Worm (Caenorhabditis elegans) whole organism, L1 larva: Measurements from ENCODE around the gene F53G2.3.

Experiments
- C16A3.4 ChIP-seq: fragments of 150-350 bp; optimal IDR thresholded peaks from 2 replicates; lab custom pipeline; 2014; ENCODE audit warnings: missing biosample characterization, missing genetic modification characterization
- C34B4.2 ChIP-seq: sonication (generic microtip); optimal IDR thresholded peaks from 2 replicates; lab custom pipeline; 2017; ENCODE audit warnings: mild to moderate bottlenecking, missing genetic modification characterization, missing compliant biosample characterization
- F16B12.6 ChIP-seq: fragments of 150-350 bp; optimal IDR thresholded peaks from 2 replicates; lab custom pipeline; 2014; ENCODE audit warnings: missing biosample characterization, missing genetic modification characterization
- alr-1 ChIP-seq: fragments of 200-800 bp; sonication (Bioruptor generic); optimal IDR thresholded peaks from 2 replicates; lab custom pipeline; 2018; ENCODE audit warnings: borderline replicate concordance, mild to moderate bottlenecking, missing genetic modification characterization, missing compliant biosample characterization
- aly-2 ChIP-seq: fragments of 150-350 bp; optimal IDR thresholded peaks from 2 replicates; lab custom pipeline; 2014; ENCODE audit warnings: missing biosample characterization, missing genetic modification characterization
- ama-1 ChIP-seq: fragments of 150-350 bp; optimal IDR thresholded peaks from 2 replicates; lab custom pipeline; 2014
- blmp-1 ChIP-seq: fragments of 150-350 bp; optimal IDR thresholded peaks from 2 replicates; lab custom pipeline; 2014; ENCODE audit warnings: missing biosample characterization, missing genetic modification characterization
- ceh-82 ChIP-seq, 3 experiments: fragments of 150-350 bp in 1 of 3; sonication (generic microtip) in 2 of 3; optimal IDR thresholded peaks; 2 replicates each; lab custom pipeline; 2014 to 2017; ENCODE audit warnings: missing biosample characterization in 3 of 3, missing genetic modification characterization in 3 of 3
- ceh-88 ChIP-seq: fragments of 200-800 bp; sonication (Bioruptor generic); IDR thresholded peaks from 2 replicates; pipeline ENCODE4 v1.3.6; 2022; ENCODE audit warnings: missing genetic modification characterization, missing compliant biosample characterization
- efl-1 ChIP-seq, 4 experiments: fragments of 150-350 bp; optimal IDR thresholded peaks in 3 of 4; peaks in 1 of 4; 1 replicate in 1 of 4; 2 replicates in 3 of 4; lab custom pipeline; 2014; ENCODE audit warnings: missing biosample characterization in 2 of 4, missing genetic modification characterization in 2 of 4, missing genetic modification reagents in 2 of 4
- egl-27 ChIP-seq, 2 experiments: fragments of 150-350 bp in 1 of 2; sonication (generic microtip); optimal IDR thresholded peaks; 3 replicates each; lab custom pipeline; 2017 to 2018; ENCODE audit warnings: missing biosample characterization in 2 of 2, missing genetic modification characterization in 2 of 2, missing genetic modification reagents in 2 of 2
- elt-2 ChIP-seq: sonication (generic microtip); optimal IDR thresholded peaks from 2 replicates; lab custom pipeline; 2016; ENCODE audit warnings: missing genetic modification characterization, mild to moderate bottlenecking, inconsistent platforms, missing compliant biosample characterization, missing genetic modification reagents
- elt-3 ChIP-seq, 6 experiments: fragments of 150-350 bp in 1 of 6; sonication (generic microtip); optimal IDR thresholded peaks; 2 replicates each; lab custom pipeline; 2017 to 2018; ENCODE audit warnings: missing biosample characterization in 6 of 6, missing genetic modification characterization in 6 of 6, inconsistent platforms in 1 of 6
- fkh-10 ChIP-seq: sonication (generic microtip); optimal IDR thresholded peaks from 2 replicates; lab custom pipeline; 2017; ENCODE audit warnings: missing biosample characterization, missing genetic modification reagents, missing genetic modification characterization
- fkh-4 ChIP-seq: sonication (generic microtip); optimal IDR thresholded peaks from 2 replicates; lab custom pipeline; 2016; ENCODE audit warnings: missing compliant biosample characterization, missing genetic modification characterization, borderline replicate concordance
- hpl-2 ChIP-seq: fragments of 150-350 bp; optimal IDR thresholded peaks from 2 replicates; lab custom pipeline; 2014; ENCODE audit warnings: missing biosample characterization, missing genetic modification reagents, missing genetic modification characterization
- isw-1 ChIP-seq: fragments of 200-800 bp; sonication (Bioruptor generic); IDR thresholded peaks from 2 replicates; pipeline ENCODE4 v1.3.6; 2022; ENCODE audit warnings: missing genetic modification characterization, missing compliant biosample characterization
- jun-1 ChIP-seq: fragments of 150-350 bp; optimal IDR thresholded peaks from 2 replicates; lab custom pipeline; 2014; ENCODE audit warnings: missing biosample characterization, missing genetic modification reagents, missing genetic modification characterization
- lin-13 ChIP-seq: fragments of 150-350 bp; optimal IDR thresholded peaks from 2 replicates; lab custom pipeline; 2014; ENCODE audit warnings: missing biosample characterization, missing genetic modification reagents, missing genetic modification characterization
- lin-14 ChIP-seq: fragments of 200-800 bp; sonication (Bioruptor generic); optimal IDR thresholded peaks from 2 replicates; lab custom pipeline; 2018; ENCODE audit warnings: mild to moderate bottlenecking, missing genetic modification characterization, moderate library complexity, missing compliant biosample characterization
- lsy-2 ChIP-seq, 2 experiments: fragments of 150-350 bp; optimal IDR thresholded peaks; 2 replicates each; lab custom pipeline; 2014; ENCODE audit warnings: missing biosample characterization in 2 of 2, missing genetic modification characterization in 2 of 2
- mab-9 ChIP-seq: fragments of 200-800 bp; sonication (Bioruptor generic); IDR thresholded peaks from 2 replicates; pipeline ENCODE4 v1.3.6; 2022; ENCODE audit warnings: missing genetic modification reagents, missing genetic modification characterization, missing compliant biosample characterization
- nhr-19 ChIP-seq: fragments of 200-800 bp; sonication (Bioruptor generic); conservative IDR thresholded peaks from 2 replicates; pipeline ENCODE4 v1.3.6; 2022; ENCODE audit warnings: missing genetic modification characterization, missing compliant biosample characterization
- nhr-20 ChIP-seq: sonication (generic microtip); optimal IDR thresholded peaks from 2 replicates; lab custom pipeline; 2016; ENCODE audit warnings: mild to moderate bottlenecking, missing genetic modification characterization, missing compliant biosample characterization
- nhr-47 ChIP-seq: sonication (generic microtip); optimal IDR thresholded peaks from 2 replicates; lab custom pipeline; 2016; ENCODE audit warnings: mild to moderate bottlenecking, missing genetic modification characterization, moderate library complexity, missing compliant biosample characterization
- nhr-71 ChIP-seq: sonication (generic microtip); optimal IDR thresholded peaks from 2 replicates; lab custom pipeline; 2016; ENCODE audit warnings: mild to moderate bottlenecking, missing genetic modification characterization, moderate library complexity, missing compliant biosample characterization
- nhr-90 ChIP-seq: sonication (generic microtip); optimal IDR thresholded peaks from 2 replicates; lab custom pipeline; 2016; ENCODE audit warnings: mild to moderate bottlenecking, missing genetic modification characterization, missing compliant biosample characterization; ENCODE audit not compliant: poor library complexity
- pag-3 ChIP-seq: sonication (generic microtip); optimal IDR thresholded peaks from 2 replicates; lab custom pipeline; 2017; ENCODE audit warnings: missing genetic modification characterization, mild to moderate bottlenecking, missing compliant biosample characterization, antibody characterized with exemption, borderline replicate concordance; ENCODE audit not compliant: insufficient read depth
- pqm-1 ChIP-seq: sonication (generic microtip); optimal IDR thresholded peaks from 3 replicates; lab custom pipeline; 2017; ENCODE audit warnings: missing biosample characterization, missing genetic modification characterization
- rnt-1 ChIP-seq: sonication (generic microtip); optimal IDR thresholded peaks from 2 replicates; lab custom pipeline; 2016; ENCODE audit warnings: mild to moderate bottlenecking, missing genetic modification characterization, moderate library complexity, missing compliant biosample characterization
- skn-1 ChIP-seq: fragments of 150-350 bp; optimal IDR thresholded peaks from 2 replicates; lab custom pipeline; 2014; ENCODE audit warnings: missing biosample characterization, missing genetic modification characterization
- snu-23 ChIP-seq: sonication (generic microtip); optimal IDR thresholded peaks from 2 replicates; lab custom pipeline; 2016; ENCODE audit warnings: missing genetic modification characterization, missing compliant biosample characterization
- sup-37 ChIP-seq: fragments of 200-800 bp; sonication (Bioruptor generic); optimal IDR thresholded peaks from 2 replicates; lab custom pipeline; 2018; ENCODE audit warnings: mild to moderate bottlenecking, missing genetic modification characterization, missing compliant biosample characterization
- tbx-2 ChIP-seq: sonication (generic microtip); optimal IDR thresholded peaks from 2 replicates; lab custom pipeline; 2016; ENCODE audit warnings: missing genetic modification characterization, missing compliant biosample characterization
- unc-86 ChIP-seq: sonication (generic microtip); optimal IDR thresholded peaks from 2 replicates; lab custom pipeline; 2016; ENCODE audit warnings: missing genetic modification characterization, missing compliant biosample characterization

The F53G2.3 gene

DNA sequence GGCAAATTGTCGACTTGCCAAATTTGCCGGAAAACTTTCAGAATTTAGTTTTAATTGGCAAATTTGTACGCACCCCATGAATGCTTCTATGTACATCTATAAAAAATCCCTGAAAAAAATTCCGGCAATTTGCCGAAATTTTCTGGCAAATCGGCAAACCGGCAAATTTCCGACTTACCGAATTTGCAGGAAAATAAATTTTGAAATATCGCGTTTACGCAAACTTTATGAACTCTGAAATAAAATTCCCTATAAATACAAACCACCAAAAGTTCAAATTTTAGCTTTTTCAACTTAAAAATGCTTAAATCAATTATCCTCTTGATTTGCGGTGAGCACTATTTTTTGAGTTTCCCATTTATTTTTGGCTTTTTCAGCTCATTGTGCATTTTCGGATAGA, at the start of gene F53G2.3:
TSS of gene F53G2.3 (plus strand) at position 301 of the 400 bp plus-strand sequence.
- no peak for TF ChIP-seq ceh-88 (GFP tag; lab: Robert Waterston, UW)
- TF ChIP-seq tbx-2: no peak
- TF ChIP-seq aly-2 (tag; lab: Kevin White, UChicago): no peak
- no peak for TF ChIP-seq ama-1 (lab: Kevin White, UChicago)
- no peak for TF ChIP-seq C34B4.2
- TF ChIP-seq F16B12.6: no peak
- TF ChIP-seq lin-14: no peak
- TF ChIP-seq elt-3 (tag; optimal IDR thresholded peaks at IDR 0.05; lab: Kevin White, UChicago): no peak
- no peak for TF ChIP-seq unc-86 (tag; lab: Kevin White, UChicago)
- TF ChIP-seq C16A3.4: no peak
- TF ChIP-seq fkh-10: no peak
- no peak for TF ChIP-seq mab-9
- no peak for TF ChIP-seq nhr-19 (GFP tag; lab: Robert Waterston, UW)
- TF ChIP-seq pqm-1 (tag; lab: Kevin White, UChicago): no peak
- TF ChIP-seq egl-27 (tag; optimal IDR thresholded peaks at IDR 0.05; lab: Kevin White, UChicago): no peak
- no peak for TF ChIP-seq snu-23 (GFP tag; lab: Kevin White, UChicago)

DNA sequence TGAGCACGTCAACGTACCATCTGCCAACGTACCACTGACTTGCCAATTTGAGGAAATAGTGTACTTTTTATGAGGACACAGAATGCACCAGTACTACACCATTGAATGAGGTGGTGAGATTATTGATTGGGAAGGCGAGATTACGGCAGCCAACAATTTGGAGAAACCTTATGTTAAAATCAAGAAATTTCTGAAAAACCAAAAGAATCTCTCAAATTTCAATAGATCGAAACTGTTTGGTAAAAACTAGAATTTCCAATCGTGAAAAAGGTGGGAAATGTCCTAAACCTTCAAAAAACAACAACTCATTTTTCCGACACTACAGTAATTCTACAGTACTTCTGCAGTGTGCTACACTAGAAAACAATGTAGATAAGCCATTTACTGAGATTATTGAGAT, 48.2 kb upstream of the F53G2.3 start, which contains the start of gene ceh-86:
TSS of gene ceh-86 (minus strand) at position 101 of the 400 bp plus-strand sequence.
- TF ChIP-seq C34B4.2 (no peak), nhr-20 (tag; lab: Kevin White, UChicago) (no peak), ceh-82 (tag; optimal IDR thresholded peaks at IDR 0.05; lab: Kevin White, UChicago) (no peak), nhr-71 (no peak), nhr-19 (GFP tag; lab: Robert Waterston, UW) (no peak), alr-1 (tag; lab: Kevin White, UChicago) (no peak), fkh-4 (tag; lab: Kevin White, UChicago) (no peak), pag-3 (tag; lab: Kevin White, UChicago) (no peak)

DNA sequence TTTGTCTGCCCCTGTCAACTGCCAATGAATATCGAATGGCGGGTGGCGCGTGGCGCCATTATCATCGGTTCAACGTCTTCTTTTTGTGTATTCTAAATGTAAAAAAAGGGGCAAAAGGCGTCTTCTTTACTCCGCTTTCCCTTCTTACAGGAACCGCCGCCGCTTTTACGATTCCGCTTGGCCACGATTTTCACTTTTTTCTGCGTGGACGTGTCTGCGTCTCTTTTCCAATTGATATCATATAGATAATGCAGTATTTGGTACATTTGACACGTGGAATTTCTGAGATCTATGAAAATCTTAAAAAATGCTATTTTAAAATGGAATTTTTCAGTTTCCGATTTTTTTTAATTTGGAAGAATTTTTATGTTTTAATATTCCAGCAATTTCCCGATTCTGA, 44.6 kb upstream of the F53G2.3 start:
- TF ChIP-seq nhr-47 (tag; lab: Kevin White, UChicago) (no peak), blmp-1 (tag; lab: Kevin White, UChicago) (peak; percentile 97), nhr-20 (tag; lab: Kevin White, UChicago) (no peak), nhr-19 (GFP tag; lab: Robert Waterston, UW) (no peak), elt-3 (tag; optimal IDR thresholded peaks at IDR 0.05; lab: Kevin White, UChicago) (peak in 2 of 6 experiments; percentile 21 to 29), jun-1 (tag; lab: Kevin White, UChicago) (no peak), efl-1 (optimal IDR thresholded peaks at IDR 0.05; lab: Kevin White, UChicago) (no peak), efl-1 (GFP tag; optimal IDR thresholded peaks at IDR 0.05 in 1 of 2; lab: Kevin White, UChicago) (peak in 1 of 2 experiments; percentile 40)
- TF ChIP-seq, all 84 proteins: peak for 3

DNA sequence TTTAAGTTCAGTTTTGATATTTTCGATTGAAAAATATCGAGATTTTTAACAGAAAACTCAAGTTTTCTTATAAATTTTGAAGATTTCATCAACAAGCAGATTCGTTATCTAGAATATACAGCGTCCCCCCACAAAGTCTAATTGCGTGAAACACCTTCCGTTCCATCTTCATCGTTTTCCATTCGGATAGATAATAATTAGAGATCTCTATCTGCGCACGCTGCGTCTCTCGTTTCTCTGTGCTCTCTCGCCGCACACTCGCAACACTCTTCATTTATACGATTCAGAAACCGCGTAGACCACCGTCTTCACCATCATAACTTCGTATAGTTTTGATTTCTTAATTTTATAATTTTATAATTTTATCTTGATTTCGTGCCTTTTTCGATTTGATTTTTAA, 43.4 kb upstream of the F53G2.3 start:
- TF ChIP-seq nhr-90 (tag; lab: Kevin White, UChicago) (peak; percentile 11), sup-37 (GFP tag; lab: Kevin White, UChicago) (no peak), rnt-1 (tag; lab: Kevin White, UChicago) (peak; percentile 42), elt-3 (tag; optimal IDR thresholded peaks at IDR 0.05; lab: Kevin White, UChicago) (peak in 1 of 6 experiments; percentile 25), lsy-2 (tag; optimal IDR thresholded peaks at IDR 0.05; lab: Kevin White, UChicago) (no peak), nhr-71 (no peak), C34B4.2 (no peak), isw-1 (GFP tag; lab: Robert Waterston, UW) (no peak), skn-1 (tag; lab: Kevin White, UChicago) (no peak), lin-14 (peak; percentile 68), blmp-1 (tag; lab: Kevin White, UChicago) (peak; percentile 67)

DNA sequence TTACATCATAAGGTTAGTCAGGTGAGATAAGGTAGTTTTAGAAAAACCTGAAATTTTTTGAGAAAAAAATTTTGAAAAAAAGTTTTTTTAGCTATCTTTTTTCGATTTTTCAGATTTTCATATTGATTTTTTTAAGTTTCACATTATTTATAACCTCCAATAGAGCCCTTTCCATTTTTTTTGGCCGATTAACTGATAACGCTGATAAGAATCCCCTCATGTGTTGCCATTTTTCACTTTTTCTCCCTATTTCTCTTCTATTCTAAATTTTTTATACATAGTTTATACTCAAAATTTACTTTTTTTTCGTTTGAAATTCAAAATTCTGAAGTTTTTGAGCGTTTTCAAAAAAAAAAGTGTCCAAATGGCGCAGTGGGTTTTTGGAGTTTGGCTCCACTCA, 42.0 kb upstream of the F53G2.3 start:
- TF ChIP-seq elt-2 (tag; lab: Kevin White, UChicago): peak; percentile 62
- no peak for TF ChIP-seq hpl-2 (GFP tag; lab: Kevin White, UChicago)
- no peak for TF ChIP-seq blmp-1 (tag; lab: Kevin White, UChicago)
- TF ChIP-seq fkh-4 (tag; lab: Kevin White, UChicago): no peak
- no peak for TF ChIP-seq lin-13
